Fruit fly (Drosophila melanogaster): ENCODE data around the gene Ada1-2.

DNA sequence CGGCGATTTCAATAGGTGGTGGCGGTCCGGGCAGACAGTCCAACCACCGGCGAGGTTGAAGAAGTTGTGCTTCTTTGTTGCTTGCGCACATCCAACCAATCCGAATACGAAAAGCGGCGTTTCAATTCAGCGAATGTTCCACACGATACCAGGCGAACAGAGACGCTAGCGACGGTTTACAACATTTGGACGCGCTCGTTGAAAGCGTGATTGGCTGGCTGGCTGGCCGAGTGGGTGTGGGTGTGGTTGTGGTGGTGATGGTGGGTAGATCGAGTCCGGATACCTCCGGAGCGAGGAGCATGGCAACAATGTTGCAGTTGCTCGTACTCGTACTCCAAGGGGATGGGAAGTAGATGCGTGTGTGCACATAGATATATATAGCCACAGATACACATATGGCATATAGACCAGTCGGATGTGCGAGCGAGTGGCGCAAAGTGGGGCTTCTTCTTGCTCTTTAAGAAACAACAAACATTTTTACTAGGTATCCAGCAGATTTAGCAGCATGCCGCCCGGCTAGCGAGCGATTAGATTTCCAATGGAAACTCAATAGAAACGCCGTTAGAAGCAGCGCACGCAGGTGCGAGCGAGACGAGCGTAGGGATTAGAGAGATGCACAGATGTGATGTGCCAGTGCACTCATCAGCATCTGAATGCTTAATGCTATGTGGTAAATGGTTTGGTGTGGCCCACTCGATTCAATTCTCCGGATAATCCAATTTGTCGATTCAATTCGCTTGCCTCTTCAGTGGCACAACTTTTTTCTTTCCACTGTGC lies 17.6 kb downstream of the Ada1-2 start:
- TF ChIP-seq pan (optimal IDR thresholded peaks at IDR 0.05), result no peak
- no peak for TF ChIP-seq CG8478 (optimal IDR thresholded peaks at IDR 0.05)
- no peak for TF ChIP-seq usp (GFP tag; optimal IDR thresholded peaks at IDR 0.05)
- TF ChIP-seq Dll (optimal IDR thresholded peaks at IDR 0.05), result no peak
- peak in 1 of 2 experiments; percentile 54 for TF ChIP-seq EcR (GFP tag; optimal IDR thresholded peaks at IDR 0.05)
- no peak for TF ChIP-seq psq (optimal IDR thresholded peaks at IDR 0.05)
